Worm (Caenorhabditis elegans): Measurements from ENCODE around the gene sfa-1.

sfa-1 gene

DNA sequence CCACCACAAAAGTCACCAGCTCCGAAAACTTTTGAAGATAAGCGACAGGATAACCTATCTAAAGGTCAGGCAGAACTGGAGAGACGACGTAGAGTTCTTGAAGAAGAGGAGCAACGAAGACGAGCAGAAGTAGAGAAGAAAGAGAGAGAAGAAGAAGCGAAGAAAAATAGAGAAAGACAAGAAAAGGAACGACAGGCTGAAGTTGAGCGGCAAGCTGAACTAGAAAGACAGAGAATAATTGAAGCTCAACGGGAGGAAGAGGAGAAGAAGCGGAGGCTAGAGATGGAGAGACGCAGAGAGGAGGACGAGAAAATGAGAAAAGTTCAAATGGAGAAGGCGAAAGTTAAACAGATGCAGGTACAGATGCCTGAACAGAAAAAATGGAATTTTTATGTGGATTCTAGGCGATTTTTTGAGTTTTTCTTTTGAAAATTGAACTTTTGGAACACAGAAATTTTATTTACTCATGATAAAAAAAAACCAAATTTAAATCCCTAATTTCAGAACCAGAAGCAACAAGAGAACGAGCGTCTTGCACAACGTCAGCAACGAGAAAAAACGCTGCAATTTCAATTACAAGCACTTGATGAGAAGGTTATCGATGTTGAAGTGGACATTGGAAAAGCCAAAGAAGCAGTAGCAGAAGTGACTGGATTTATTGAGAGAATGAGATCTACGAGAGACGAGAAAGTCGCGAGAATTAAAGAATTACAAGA is 10.4 kb upstream of the sfa-1 start:
- TF ChIP-seq grh-1 (GFP tag; IDR thresholded peaks at IDR 0.05): no peak
- TF ChIP-seq zip-4 (GFP tag; optimal IDR thresholded peaks at IDR 0.05): no peak
- TF ChIP-seq fkh-8 (tag; optimal IDR thresholded peaks at IDR 0.05): no peak
- peak in 1 of 2 experiments; percentile 16 for TF ChIP-seq efl-1 (optimal IDR thresholded peaks at IDR 0.05)
- TF ChIP-seq efl-1 (GFP tag; optimal IDR thresholded peaks at IDR 0.05 in 1 of 2): peak in 1 of 2 experiments; percentile 74
- TF ChIP-seq lin-39 (tag; optimal IDR thresholded peaks at IDR 0.05): no peak
- no peak for TF ChIP-seq swsn-7 (tag; optimal IDR thresholded peaks at IDR 0.05)

DNA sequence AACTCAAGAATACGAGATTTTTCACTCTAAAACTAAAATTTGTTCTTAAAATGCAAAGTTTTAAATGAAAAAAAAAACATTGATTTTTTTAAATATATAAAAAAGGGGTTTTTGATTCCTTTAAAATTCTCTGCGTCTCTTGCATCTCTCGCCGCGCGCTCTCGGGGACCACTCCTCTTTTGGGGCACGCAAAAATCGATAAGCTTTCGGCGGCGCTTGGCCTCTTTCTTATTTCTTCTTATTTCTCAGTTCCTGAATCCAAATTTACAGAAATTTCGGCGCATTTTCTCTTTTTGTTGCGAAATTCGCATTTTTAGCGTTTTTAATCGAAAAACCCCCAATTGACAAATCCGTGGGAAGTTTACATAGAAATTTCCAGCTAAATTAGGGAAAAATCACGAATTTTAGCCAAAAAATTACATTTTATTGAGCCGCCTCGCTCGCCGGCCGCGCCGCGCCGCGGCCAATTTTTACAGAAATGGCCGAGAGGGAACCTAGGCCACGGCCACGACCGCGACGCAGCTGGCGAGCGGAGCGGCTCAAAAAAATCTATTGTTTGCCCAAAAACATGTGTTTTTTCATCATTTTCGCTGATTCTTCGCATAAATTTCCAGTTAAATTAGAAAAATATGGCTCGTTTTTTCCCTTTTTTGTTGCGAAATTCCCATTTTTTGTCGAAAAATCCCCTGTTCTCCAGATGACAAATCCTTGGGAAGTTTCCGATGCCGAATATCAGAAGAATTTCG is 8.4 kb upstream of the sfa-1 start, which contains the start of gene itsn-1:
Gene itsn-1 (plus strand): TSS at position 696 of the 746 bp plus-strand sequence.
- no peak for TF ChIP-seq C34B4.2 (tag; optimal IDR thresholded peaks at IDR 0.05)
- TF ChIP-seq unc-62 (GFP tag; optimal IDR thresholded peaks at IDR 0.05): no peak
- no peak for TF ChIP-seq C16A3.4 (tag; optimal IDR thresholded peaks at IDR 0.05)
- TF ChIP-seq unc-130 (tag; optimal IDR thresholded peaks at IDR 0.05): no peak
- no peak for TF ChIP-seq ceh-8 (GFP tag; optimal IDR thresholded peaks at IDR 0.05)
- TF ChIP-seq unc-98 (GFP tag; IDR thresholded peaks at IDR 0.05): 0 out of 2 replicates have a peak, but pooled peaks have one; percentile 7
- TF ChIP-seq nhr-19 (GFP tag; conservative IDR thresholded peaks at IDR 0.05): no peak
- peak; percentile 26 for TF ChIP-seq lin-14 (GFP tag; optimal IDR thresholded peaks at IDR 0.05)
- no peak for TF ChIP-seq ztf-11 (tag; optimal IDR thresholded peaks at IDR 0.05)
- TF ChIP-seq xbp-1 (tag; optimal IDR thresholded peaks at IDR 0.05): no peak
- TF ChIP-seq ceh-88 (GFP tag; IDR thresholded peaks at IDR 0.05): no peak
- no peak for TF ChIP-seq nhr-84 (tag; optimal IDR thresholded peaks at IDR 0.05)
- TF ChIP-seq ceh-90 (tag; optimal IDR thresholded peaks at IDR 0.05): no peak
- TF ChIP-seq hlh-4 (tag; optimal IDR thresholded peaks at IDR 0.05): no peak
- TF ChIP-seq efl-3 (GFP tag; optimal IDR thresholded peaks at IDR 0.05): no peak

- no peak for TF ChIP-seq nhr-237 (tag; optimal IDR thresholded peaks at IDR 0.05)
- TF ChIP-seq nhr-11 (tag; optimal IDR thresholded peaks at IDR 0.05): no peak
- no peak for TF ChIP-seq ztf-4 (tag; optimal IDR thresholded peaks at IDR 0.05)
- no peak for TF ChIP-seq unc-86 (tag; optimal IDR thresholded peaks at IDR 0.05)
- TF ChIP-seq egl-13 (tag; optimal IDR thresholded peaks at IDR 0.05): no peak
- TF ChIP-seq lin-15B (tag; optimal IDR thresholded peaks at IDR 0.05): peak; percentile 7
- TF ChIP-seq nhr-84 (tag; optimal IDR thresholded peaks at IDR 0.05): no peak
- no peak for TF ChIP-seq snpc-4 (tag; optimal IDR thresholded peaks at IDR 0.05)
- TF ChIP-seq nhr-12 (tag; optimal IDR thresholded peaks at IDR 0.05): no peak
- TF ChIP-seq nhr-28 (tag; optimal IDR thresholded peaks at IDR 0.05): no peak
- TF ChIP-seq F16B12.6 (tag; optimal IDR thresholded peaks at IDR 0.05): peak; percentile 6
- TF ChIP-seq lin-39 (tag; optimal IDR thresholded peaks at IDR 0.05): no peak
- TF ChIP-seq jun-1 (tag; optimal IDR thresholded peaks at IDR 0.05): no peak
- TF ChIP-seq egl-27 (tag; optimal IDR thresholded peaks at IDR 0.05): no peak
- TF ChIP-seq unc-62 (GFP tag; optimal IDR thresholded peaks at IDR 0.05): no peak
- TF ChIP-seq xbp-1 (tag; optimal IDR thresholded peaks at IDR 0.05): peak; percentile 0
- peak; percentile 33 for TF ChIP-seq C16A3.4 (tag; optimal IDR thresholded peaks at IDR 0.05)
- no peak for TF ChIP-seq fos-1 (tag; optimal IDR thresholded peaks at IDR 0.05)
- TF ChIP-seq pqm-1 (tag; optimal IDR thresholded peaks at IDR 0.05): no peak
- peak in 2 of 3 experiments; percentile 16 to 43 for TF ChIP-seq ceh-82 (tag; optimal IDR thresholded peaks at IDR 0.05)
- TF ChIP-seq nhr-77 (tag; optimal IDR thresholded peaks at IDR 0.05): no peak
- TF ChIP-seq fkh-8 (tag; optimal IDR thresholded peaks at IDR 0.05): no peak
- TF ChIP-seq zag-1 (tag; optimal IDR thresholded peaks at IDR 0.05): no peak
- peak; percentile 18 for TF ChIP-seq mep-1 (tag; optimal IDR thresholded peaks at IDR 0.05)
- no peak for TF ChIP-seq ceh-63 (GFP tag; optimal IDR thresholded peaks at IDR 0.05)
- TF ChIP-seq lir-3 (tag; optimal IDR thresholded peaks at IDR 0.05; ENCODE audit: poor library complexity): no peak
- no peak for TF ChIP-seq mef-2 (tag; optimal IDR thresholded peaks at IDR 0.05)
- no peak for TF ChIP-seq C04F5.9 (tag; optimal IDR thresholded peaks at IDR 0.05)
- no peak for TF ChIP-seq ama-1 (optimal IDR thresholded peaks at IDR 0.05)
- no peak for TF ChIP-seq ceh-90 (tag; optimal IDR thresholded peaks at IDR 0.05)
- TF ChIP-seq C34B4.2 (tag; optimal IDR thresholded peaks at IDR 0.05): no peak
- no peak for TF ChIP-seq aly-2 (tag; optimal IDR thresholded peaks at IDR 0.05)
- no peak for TF ChIP-seq lin-13 (GFP tag; optimal IDR thresholded peaks at IDR 0.05)
- no peak for TF ChIP-seq nhr-85 (tag)
Observed at ce11 chrIV:17118585-17118984, 7.8 kb upstream of the sfa-1 start, which contains the start of gene uaf-2. uaf-2 (minus strand) TSS chrIV:17118767.
